Worm (Caenorhabditis elegans) whole organism, L2 larva: Measurements from ENCODE around the gene rpl-12.
A peak's percentile ranks its signal among the peaks of the same experiment; 100 is the strongest.

Experiments used
- aly-2 ChIP-seq: fragments of 150-350 bp; optimal IDR thresholded peaks from 2 replicates; lab custom pipeline; 2014; ENCODE audit warnings: missing biosample characterization, missing genetic modification characterization
- ceh-16 ChIP-seq: fragments of 150-350 bp; optimal IDR thresholded peaks from 2 replicates; lab custom pipeline; 2014; ENCODE audit warnings: missing biosample characterization, missing genetic modification characterization
- mbf-1 ChIP-seq: sonication (generic microtip); optimal IDR thresholded peaks from 2 replicates; lab custom pipeline; 2017; ENCODE audit warnings: missing biosample characterization, missing genetic modification characterization
- nhr-237 ChIP-seq: fragments of 150-350 bp; optimal IDR thresholded peaks from 2 replicates; lab custom pipeline; 2014; ENCODE audit warnings: missing biosample characterization, missing genetic modification characterization
- nhr-6 ChIP-seq: fragments of 150-350 bp; optimal IDR thresholded peaks from 2 replicates; lab custom pipeline; 2014; ENCODE audit warnings: missing biosample characterization, missing genetic modification characterization
- sem-4 ChIP-seq: fragments of 150-350 bp; optimal IDR thresholded peaks from 2 replicates; lab custom pipeline; 2014; ENCODE audit warnings: missing biosample characterization, missing genetic modification reagents, missing genetic modification characterization
- snpc-4 ChIP-seq: fragments of 150-350 bp; optimal IDR thresholded peaks from 2 replicates; lab custom pipeline; 2014; ENCODE audit warnings: missing biosample characterization, missing genetic modification characterization

- TF ChIP-seq aly-2 (tag; lab: Kevin White, UChicago) (no peak), ceh-16 (tag; lab: Kevin White, UChicago) (no peak), nhr-6 (tag; lab: Kevin White, UChicago) (peak; percentile 7), snpc-4 (tag; lab: Kevin White, UChicago) (no peak), nhr-237 (tag; lab: Kevin White, UChicago) (no peak), sem-4 (tag; lab: Kevin White, UChicago) (no peak), mbf-1 (tag; lab: Kevin White, UChicago) (no peak)
Observed at ce11 chrIV:13231393-13231792, 9.1 kb downstream of the rpl-12 start.
